Worm (Caenorhabditis elegans): ENCODE data around the gene col-43.

- TF ChIP-seq lin-15B (tag; optimal IDR thresholded peaks at IDR 0.05) (no peak), nhr-23 (tag; optimal IDR thresholded peaks at IDR 0.05) (no peak), pha-4 (tag; optimal IDR thresholded peaks at IDR 0.05) (no peak), pqm-1 (tag; optimal IDR thresholded peaks at IDR 0.05) (no peak), unc-62 (GFP tag; optimal IDR thresholded peaks at IDR 0.05) (no peak), ceh-28 (tag; optimal IDR thresholded peaks at IDR 0.05) (no peak), nhr-67 (tag; optimal IDR thresholded peaks at IDR 0.05) (no peak), ama-1 (optimal IDR thresholded peaks at IDR 0.05) (no peak), aly-2 (tag; optimal IDR thresholded peaks at IDR 0.05) (no peak), zag-1 (tag; optimal IDR thresholded peaks at IDR 0.05) (no peak), nhr-77 (tag; optimal IDR thresholded peaks at IDR 0.05) (no peak), nhr-28 (tag; optimal IDR thresholded peaks at IDR 0.05) (no peak)
Observed at ce11 chrV:8081579-8081978, 30.9 kb upstream of the col-43 start, which contains the start of gene str-131.

Measured in whole organism, L3 larva.